Fruit fly (Drosophila melanogaster) whole organism, embryonic: ENCODE results near the gene tws.

Experiments
- Bteb2 ChIP-seq: fragments of 200-800 bp; sonication (Bioruptor generic); optimal IDR thresholded peaks from 2 replicates; lab custom pipeline; 2016; ENCODE audit warnings: missing biosample characterization, missing genetic modification characterization
- CG1024 ChIP-seq: fragments of 200-800 bp; sonication (Bioruptor generic); IDR thresholded peaks from 2 replicates; pipeline ENCODE4 v1.3.6; 2022; ENCODE audit warnings: missing biosample characterization, missing genetic modification characterization
- CG1233 ChIP-seq: fragments of 200-800 bp; sonication (Bioruptor generic); optimal IDR thresholded peaks from 4 replicates; lab custom pipeline; 2018; ENCODE audit warnings: missing biosample characterization, mild to moderate bottlenecking, missing genetic modification characterization
- CG12391 ChIP-seq: fragments of 200-800 bp; sonication (Bioruptor generic); optimal IDR thresholded peaks from 3 replicates; lab custom pipeline; 2018; ENCODE audit warnings: missing biosample characterization, mild to moderate bottlenecking, missing genetic modification characterization, moderate library complexity
- CG12659 ChIP-seq: fragments of 200-800 bp; sonication (Bioruptor generic); optimal IDR thresholded peaks from 3 replicates; lab custom pipeline; 2017; ENCODE audit warnings: mild to moderate bottlenecking, missing biosample characterization, missing genetic modification reagents, missing genetic modification characterization
- CG14014 ChIP-seq: fragments of 200-800 bp; sonication (Bioruptor generic); IDR thresholded peaks from 2 replicates; pipeline ENCODE4 v1.3.6; 2022; ENCODE audit warnings: missing biosample characterization, missing genetic modification characterization
- CG15696 ChIP-seq: fragments of 200-800 bp; sonication (Bioruptor generic); optimal IDR thresholded peaks from 2 replicates; lab custom pipeline; 2019; ENCODE audit warnings: missing biosample characterization, mild to moderate bottlenecking, missing genetic modification characterization, moderate library complexity
- CG16779 ChIP-seq: fragments of 200-800 bp; sonication (Bioruptor generic); IDR thresholded peaks from 2 replicates; pipeline ENCODE4 v1.3.6; 2022; ENCODE audit warnings: missing biosample characterization, missing genetic modification characterization
- CG17385 ChIP-seq: fragments of 200-800 bp; sonication (Bioruptor generic); optimal IDR thresholded peaks from 3 replicates; lab custom pipeline; 2018; ENCODE audit warnings: missing biosample characterization, mild to moderate bottlenecking, missing genetic modification characterization
- CG18262 ChIP-seq: fragments of 200-800 bp; optimal IDR thresholded peaks from 3 replicates; lab custom pipeline; 2019; ENCODE audit warnings: missing biosample characterization, mild to moderate bottlenecking, missing genetic modification characterization, moderate library complexity
- CG1832 ChIP-seq: fragments of 200-800 bp; sonication (Bioruptor generic); optimal IDR thresholded peaks from 2 replicates; lab custom pipeline; 2017; ENCODE audit warnings: missing biosample characterization, mild to moderate bottlenecking, missing genetic modification characterization, inconsistent platforms
- CG2678 ChIP-seq: fragments of 200-800 bp; sonication (Bioruptor generic); optimal IDR thresholded peaks from 3 replicates; lab custom pipeline; 2019; ENCODE audit warnings: missing biosample characterization, mild to moderate bottlenecking, missing genetic modification characterization, moderate library complexity
- CG43689 ChIP-seq: fragments of 200-800 bp; sonication (Bioruptor generic); IDR thresholded peaks from 2 replicates; pipeline ENCODE4 v1.3.6; 2022; ENCODE audit warnings: missing biosample characterization, missing genetic modification characterization
- CG7357 ChIP-seq: fragments of 200-800 bp; sonication (Bioruptor generic); IDR thresholded peaks from 3 replicates; pipeline ENCODE4 v1.3.6; 2022; ENCODE audit warnings: missing biosample characterization, missing genetic modification characterization
- CG7556 ChIP-seq: fragments of 200-800 bp; sonication (Bioruptor generic); optimal IDR thresholded peaks from 2 replicates; lab custom pipeline; 2017; ENCODE audit warnings: missing biosample characterization, mild to moderate bottlenecking, missing genetic modification characterization
- CG7928 ChIP-seq: fragments of 200-800 bp; sonication (Bioruptor generic); optimal IDR thresholded peaks from 2 replicates; lab custom pipeline; 2017; ENCODE audit warnings: missing biosample characterization, mild to moderate bottlenecking, missing genetic modification characterization
- CG8478 ChIP-seq: fragments of >200 bp; optimal IDR thresholded peaks from 2 replicates; lab custom pipeline; 2018
- Dll ChIP-seq: fragments of 200-800 bp; sonication (Bioruptor generic); IDR thresholded peaks from 4 replicates; pipeline ENCODE4 v1.3.6; 2022; ENCODE audit warnings: missing biosample characterization, missing genetic modification characterization; ENCODE audit not compliant: partially characterized antibody
- Dp ChIP-seq: fragments of 200-800 bp; sonication (Bioruptor generic); optimal IDR thresholded peaks from 2 replicates; lab custom pipeline; 2018; ENCODE audit warnings: missing biosample characterization, mild to moderate bottlenecking, missing genetic modification characterization, moderate library complexity
- GATAe ChIP-seq: fragments of 200-800 bp; sonication (Bioruptor generic); conservative IDR thresholded peaks from 2 replicates; pipeline ENCODE4 v1.3.6; 2022; ENCODE audit warnings: missing biosample characterization, missing genetic modification characterization
- Lim3 ChIP-seq: fragments of 200-800 bp; sonication (Bioruptor generic); IDR thresholded peaks from 2 replicates; pipeline ENCODE4 v1.3.6; 2022; ENCODE audit warnings: missing biosample characterization, missing genetic modification characterization
- Max ChIP-seq: fragments of 200-800 bp; sonication (Bioruptor generic); optimal IDR thresholded peaks from 2 replicates; lab custom pipeline; 2016; ENCODE audit warnings: missing biosample characterization, mild to moderate bottlenecking, missing genetic modification characterization
- Med ChIP-seq: fragments of 200-800 bp; sonication (Bioruptor generic); peaks from one replicate; lab custom pipeline; 2016; ENCODE audit warnings: missing biosample characterization, missing genetic modification characterization, mild to moderate bottlenecking, inconsistent platforms, moderate library complexity
- NC2β ChIP-seq: fragments of 200-800 bp; sonication (Bioruptor generic); optimal IDR thresholded peaks from 2 replicates; lab custom pipeline; 2016; ENCODE audit warnings: missing biosample characterization, missing genetic modification characterization
- Sin3A ChIP-seq: fragments of >200 bp; optimal IDR thresholded peaks from 2 replicates; lab custom pipeline; 2018
- Sry-δ ChIP-seq: fragments of 200-800 bp; sonication (Bioruptor generic); optimal IDR thresholded peaks from 2 replicates; lab custom pipeline; 2016; ENCODE audit warnings: missing biosample characterization, missing genetic modification characterization
- Xrp1 ChIP-seq: fragments of 200-800 bp; sonication (Bioruptor generic); IDR thresholded peaks from 2 replicates; pipeline ENCODE4 v1.3.6; 2022; ENCODE audit warnings: missing biosample characterization, missing genetic modification characterization
- al ChIP-seq: fragments of 200-800 bp; sonication (Bioruptor generic); IDR thresholded peaks from 2 replicates; pipeline ENCODE4 v1.3.6; 2022; ENCODE audit warnings: missing biosample characterization, missing genetic modification characterization
- br ChIP-seq: fragments of >200 bp; optimal IDR thresholded peaks from 2 replicates; lab custom pipeline; 2017
- eve ChIP-seq, 2 experiments: fragments of >200 bp; optimal IDR thresholded peaks; 2 replicates each; lab custom pipeline; 2017; ENCODE audit warnings: missing biosample characterization in 2 of 2, missing genetic modification characterization in 2 of 2
- eyg ChIP-seq: fragments of 200-800 bp; sonication (Bioruptor generic); optimal IDR thresholded peaks from 3 replicates; lab custom pipeline; 2016; ENCODE audit warnings: missing biosample characterization, missing genetic modification characterization
- jing ChIP-seq: fragments of 200-800 bp; sonication (Bioruptor generic); optimal IDR thresholded peaks from 2 replicates; lab custom pipeline; 2018; ENCODE audit warnings: missing biosample characterization, mild to moderate bottlenecking, missing genetic modification characterization
- klu ChIP-seq: fragments of 200-800 bp; sonication (Bioruptor generic); IDR thresholded peaks from 2 replicates; pipeline ENCODE4 v1.3.6; 2022; ENCODE audit warnings: missing biosample characterization, missing genetic modification characterization
- lab ChIP-seq: fragments of 200-800 bp; sonication (Bioruptor generic); optimal IDR thresholded peaks from 3 replicates; lab custom pipeline; 2017; ENCODE audit warnings: missing biosample characterization, missing genetic modification characterization, mild to moderate bottlenecking, moderate library complexity, missing genetic modification reagents
- lola ChIP-seq, 3 experiments: fragments of >200 bp in 2 of 3; fragments of 200-800 bp in 1 of 3; sonication (Bioruptor generic) in 1 of 3; optimal IDR thresholded peaks; 2 replicates each; lab custom pipeline; 2017 to 2019; ENCODE audit warnings: missing biosample characterization in 3 of 3, missing genetic modification characterization in 3 of 3, mild to moderate bottlenecking in 1 of 3, moderate library complexity in 1 of 3
- mirr ChIP-seq: fragments of 200-800 bp; sonication (Bioruptor generic); optimal IDR thresholded peaks from 3 replicates; lab custom pipeline; 2018; ENCODE audit warnings: missing biosample characterization, mild to moderate bottlenecking, missing genetic modification characterization
- oc ChIP-seq: fragments of 200-800 bp; sonication (Bioruptor generic); optimal IDR thresholded peaks from 2 replicates; lab custom pipeline; 2018; ENCODE audit warnings: missing biosample characterization, mild to moderate bottlenecking, missing genetic modification characterization, moderate library complexity
- onecut ChIP-seq: fragments of 200-800 bp; sonication (Bioruptor generic); IDR thresholded peaks from 2 replicates; pipeline ENCODE4 v1.3.6; 2022; ENCODE audit warnings: missing biosample characterization, missing genetic modification characterization
- pnt ChIP-seq: fragments of 200-800 bp; sonication (Bioruptor generic); optimal IDR thresholded peaks from 3 replicates; lab custom pipeline; 2016; ENCODE audit warnings: missing biosample characterization, missing genetic modification characterization
- run ChIP-seq: fragments of 200-800 bp; sonication (Bioruptor generic); optimal IDR thresholded peaks from 3 replicates; lab custom pipeline; 2018; ENCODE audit warnings: missing biosample characterization, mild to moderate bottlenecking, missing genetic modification characterization
- sd ChIP-seq: fragments of 200-800 bp; sonication (Bioruptor generic); optimal IDR thresholded peaks from 3 replicates; lab custom pipeline; 2018; ENCODE audit warnings: missing biosample characterization, mild to moderate bottlenecking, missing genetic modification characterization, moderate library complexity
- sens-2 ChIP-seq: fragments of 200-800 bp; sonication (Bioruptor generic); IDR thresholded peaks from 2 replicates; pipeline ENCODE4 v1.3.6; 2022; ENCODE audit warnings: missing biosample characterization, missing genetic modification characterization
- sisA ChIP-seq: fragments of 200-800 bp; sonication (Bioruptor generic); IDR thresholded peaks from 2 replicates; pipeline ENCODE4 v1.3.6; 2022; ENCODE audit warnings: missing biosample characterization, missing genetic modification characterization
- sug ChIP-seq: fragments of 200-800 bp; optimal IDR thresholded peaks from 2 replicates; lab custom pipeline; 2019; ENCODE audit warnings: missing biosample characterization, mild to moderate bottlenecking, missing genetic modification characterization, moderate library complexity
- toy ChIP-seq: fragments of 200-800 bp; sonication (Bioruptor generic); IDR thresholded peaks from 2 replicates; pipeline ENCODE4 v1.3.6; 2022; ENCODE audit warnings: missing biosample characterization, missing genetic modification characterization
- trem ChIP-seq: fragments of 200-800 bp; optimal IDR thresholded peaks from 3 replicates; lab custom pipeline; 2019; ENCODE audit warnings: missing biosample characterization, mild to moderate bottlenecking, missing genetic modification characterization, moderate library complexity
- yki ChIP-seq: fragments of >200 bp; optimal IDR thresholded peaks from 3 replicates; lab custom pipeline; 2018
- zen ChIP-seq: fragments of 200-800 bp; sonication (Bioruptor generic); optimal IDR thresholded peaks from 3 replicates; lab custom pipeline; 2018; ENCODE audit warnings: missing biosample characterization, mild to moderate bottlenecking, missing genetic modification characterization, moderate library complexity

Gene tws

DNA sequence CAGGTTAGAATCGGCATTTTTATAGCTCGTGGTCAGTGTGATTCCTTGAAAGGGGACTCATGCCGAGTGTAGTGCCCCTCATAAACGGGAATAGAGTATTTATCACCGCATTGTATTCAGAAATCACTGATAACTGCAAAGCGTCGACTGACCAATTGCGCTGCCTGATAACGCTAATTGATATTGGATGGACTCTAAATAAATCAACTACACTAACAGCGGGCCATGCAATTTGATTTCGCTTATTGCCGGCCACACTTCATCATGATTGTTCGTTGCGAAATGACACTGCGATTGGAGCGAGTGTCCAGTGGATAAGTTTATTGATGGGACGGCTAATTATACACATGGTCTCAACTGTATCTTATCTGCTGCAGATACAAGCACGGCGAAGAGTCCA, 20.0 kb downstream of the tws start (continued):
- TF ChIP-seq eve (GFP tag; optimal IDR thresholded peaks at IDR 0.05; lab: Kevin White, UChicago) (peak in 1 of 2 experiments; percentile 28), GATAe (GFP tag; lab: Robert Waterston, UW) (0 out of 2 replicates have a peak, but pooled peaks have one; percentile 20), CG12391 (tag; lab: Kevin White, UChicago) (no peak), CG7357 (GFP tag; lab: Robert Waterston, UW) (0 out of 3 replicates have a peak, but pooled peaks have one; percentile 12), CG8478 (lab: Kevin White, UChicago) (no peak), CG1832 (GFP tag; lab: Kevin White, UChicago) (no peak), br (lab: Kevin White, UChicago) (no peak), trem (no peak), Xrp1 (no peak), CG43689 (GFP tag; lab: Robert Waterston, UW) (no peak), CG7928 (GFP tag; lab: Kevin White, UChicago) (no peak), CG18262 (tag; lab: Kevin White, UChicago) (no peak), run (tag; lab: Kevin White, UChicago) (no peak), Sry-δ (GFP tag; lab: Kevin White, UChicago) (no peak), sens-2 (GFP tag; lab: Robert Waterston, UW) (no peak), al (no peak), pnt (GFP tag; lab: Kevin White, UChicago) (no peak), CG14014 (GFP tag; lab: Robert Waterston, UW) (no peak), CG15696 (no peak), CG12659 (GFP tag; lab: Kevin White, UChicago) (no peak), mirr (GFP tag; lab: Kevin White, UChicago) (peak; percentile 95), zen (no peak), toy (GFP tag; lab: Robert Waterston, UW) (no peak), sisA (GFP tag; lab: Robert Waterston, UW) (no peak), CG17385 (GFP tag; lab: Kevin White, UChicago) (no peak), Sin3A (lab: Kevin White, UChicago) (no peak), CG16779 (GFP tag; lab: Robert Waterston, UW) (no peak), lola (GFP tag; optimal IDR thresholded peaks at IDR 0.05; lab: Kevin White, UChicago) (no peak), eyg (no peak), onecut (GFP tag; lab: Robert Waterston, UW) (no peak), sug (tag; lab: Kevin White, UChicago) (peak; percentile 42), Lim3 (GFP tag; lab: Robert Waterston, UW) (peak; percentile 15; the same call in 1 of the 2 replicates), Bteb2 (no peak), klu (GFP tag; lab: Robert Waterston, UW) (no peak), CG7556 (GFP tag; lab: Kevin White, UChicago) (no peak), Dll (GFP tag; lab: Robert Waterston, UW) (no peak), NC2β (no peak), Dp (GFP tag; lab: Kevin White, UChicago) (no peak), CG2678 (tag; lab: Kevin White, UChicago) (no peak), Max (GFP tag; lab: Kevin White, UChicago) (no peak), CG1024 (GFP tag; lab: Robert Waterston, UW) (no peak), sd (no peak), yki (lab: Kevin White, UChicago) (no peak), jing (no peak), lab (GFP tag; lab: Kevin White, UChicago) (peak; percentile 83), oc (no peak), Med (GFP tag; lab: Kevin White, UChicago) (no peak), CG1233 (GFP tag; lab: Kevin White, UChicago) (no peak)
